Worm (Caenorhabditis elegans) whole organism, young adult: ENCODE results near the gene asps-1.

Source experiments
- B0019.2 ChIP-seq: fragments of 200-800 bp; sonication (Bioruptor generic); conservative IDR thresholded peaks from 2 replicates; pipeline ENCODE4 v1.3.6; 2022; ENCODE audit warnings: missing genetic modification reagents, missing genetic modification characterization, missing compliant biosample characterization
- B0035.1 ChIP-seq: sonication (generic microtip); optimal IDR thresholded peaks from 2 replicates; lab custom pipeline; 2016; ENCODE audit warnings: missing genetic modification characterization, mild to moderate bottlenecking, missing compliant biosample characterization, missing genotype, missing genetic modification reagents
- C17E4.6 ChIP-seq: fragments of 200-800 bp; sonication (Bioruptor generic); IDR thresholded peaks from 2 replicates; pipeline ENCODE4 v1.3.6; 2022; ENCODE audit warnings: missing genetic modification reagents, missing genetic modification characterization, missing compliant biosample characterization
- F23B12.7 ChIP-seq: sonication (generic microtip); optimal IDR thresholded peaks from 2 replicates; lab custom pipeline; 2017; ENCODE audit warnings: missing genetic modification characterization, mild to moderate bottlenecking, missing compliant biosample characterization, antibody characterized with exemption, moderate library complexity; ENCODE audit not compliant: insufficient read depth
- F33H1.4 ChIP-seq: fragments of 200-800 bp; sonication (Bioruptor generic); IDR thresholded peaks from 2 replicates; pipeline ENCODE4 v1.3.6; 2022; ENCODE audit warnings: missing genetic modification reagents, missing genetic modification characterization, missing compliant biosample characterization
- F52B5.7 ChIP-seq: sonication (generic microtip); optimal IDR thresholded peaks from 2 replicates; lab custom pipeline; 2016; ENCODE audit warnings: mild to moderate bottlenecking, missing genetic modification characterization, missing compliant biosample characterization
- F55B11.4 ChIP-seq: sonication (generic microtip); optimal IDR thresholded peaks from 2 replicates; lab custom pipeline; 2016; ENCODE audit warnings: missing compliant biosample characterization, missing genetic modification characterization, borderline replicate concordance; ENCODE audit not compliant: insufficient read depth
- F57C9.4 ChIP-seq: sonication (generic microtip); optimal IDR thresholded peaks from 2 replicates; lab custom pipeline; 2017; ENCODE audit warnings: mild to moderate bottlenecking, missing genetic modification characterization, missing compliant biosample characterization
- Y56A3A.18 ChIP-seq: fragments of 200-800 bp; sonication (Bioruptor generic); IDR thresholded peaks from 2 replicates; pipeline ENCODE4 v1.3.6; 2022; ENCODE audit warnings: missing genetic modification reagents, missing genetic modification characterization, missing compliant biosample characterization
- Y67H2A.10 ChIP-seq: fragments of 200-800 bp; sonication (Bioruptor generic); conservative IDR thresholded peaks from 2 replicates; pipeline ENCODE4 v1.3.6; 2022; ENCODE audit warnings: missing genetic modification reagents, missing genetic modification characterization, missing compliant biosample characterization
- akir-1 ChIP-seq: fragments of 200-800 bp; sonication (Bioruptor generic); optimal IDR thresholded peaks from 2 replicates; lab custom pipeline; 2018; ENCODE audit warnings: mild to moderate bottlenecking, missing genetic modification characterization, moderate library complexity, missing compliant biosample characterization
- ama-1 ChIP-seq, 3 experiments: fragments of 150-350 bp in 1 of 3; sonication (generic microtip) in 2 of 3; optimal IDR thresholded peaks; 2 replicates each; lab custom pipeline; 2014 to 2018; ENCODE audit warnings: missing biosample characterization in 2 of 3, missing genetic modification characterization in 2 of 3, missing genetic modification reagents in 2 of 3
- attf-3 ChIP-seq: fragments of 200-800 bp; sonication (Bioruptor generic); conservative IDR thresholded peaks from 2 replicates; pipeline ENCODE4 v1.3.6; 2022; ENCODE audit warnings: missing genetic modification reagents, missing genetic modification characterization, missing compliant biosample characterization
- bed-2 ChIP-seq: fragments of 200-800 bp; sonication (Bioruptor generic); IDR thresholded peaks from 2 replicates; pipeline ENCODE4 v1.3.6; 2022; ENCODE audit warnings: missing genetic modification reagents, missing genetic modification characterization, missing compliant biosample characterization
- cebp-1 ChIP-seq, 2 experiments: fragments of 200-800 bp in 1 of 2; sonication (Bioruptor generic) in 1 of 2; sonication (generic microtip) in 1 of 2; IDR thresholded peaks in 1 of 2; optimal IDR thresholded peaks in 1 of 2; 2 replicates each; pipeline versions ENCODE4 v1.3.6 to Lab custom; 2017 to 2022; ENCODE audit warnings: missing compliant biosample characterization in 2 of 2, missing genetic modification characterization in 2 of 2, mild to moderate bottlenecking in 1 of 2, missing genetic modification reagents in 1 of 2, moderate library complexity in 1 of 2
- ceh-27 ChIP-seq: fragments of 200-800 bp; sonication (Bioruptor generic); optimal IDR thresholded peaks from 2 replicates; lab custom pipeline; 2018; ENCODE audit warnings: mild to moderate bottlenecking, missing genetic modification characterization, moderate library complexity, missing compliant biosample characterization
- ceh-40 ChIP-seq: fragments of 200-800 bp; sonication (Bioruptor generic); IDR thresholded peaks from 2 replicates; pipeline ENCODE4 v1.3.6; 2022; ENCODE audit warnings: missing genetic modification characterization, missing compliant biosample characterization
- ceh-58 ChIP-seq: fragments of 200-800 bp; sonication (Bioruptor generic); IDR thresholded peaks from 2 replicates; pipeline ENCODE4 v1.3.6; 2022; ENCODE audit warnings: missing genetic modification characterization, missing compliant biosample characterization
- die-1 ChIP-seq: sonication (generic microtip); optimal IDR thresholded peaks from 2 replicates; lab custom pipeline; 2016; ENCODE audit warnings: missing genotype, mild to moderate bottlenecking, missing genetic modification characterization, missing compliant biosample characterization
- dox-1 ChIP-seq: fragments of 200-800 bp; sonication (Bioruptor generic); IDR thresholded peaks from 2 replicates; pipeline ENCODE4 v1.3.6; 2022; ENCODE audit warnings: missing genetic modification reagents, missing genetic modification characterization, missing compliant biosample characterization
- dpff-1 ChIP-seq: sonication (generic microtip); optimal IDR thresholded peaks from 2 replicates; lab custom pipeline; 2017; ENCODE audit warnings: mild to moderate bottlenecking, missing genetic modification characterization, missing compliant biosample characterization
- dpl-1 ChIP-seq: fragments of 150-350 bp; optimal IDR thresholded peaks from 2 replicates; lab custom pipeline; 2014; ENCODE audit warnings: missing biosample characterization, missing genetic modification reagents, missing genetic modification characterization
- ets-4 ChIP-seq: fragments of 200-800 bp; sonication (Bioruptor generic); optimal IDR thresholded peaks from 2 replicates; lab custom pipeline; 2018; ENCODE audit warnings: mild to moderate bottlenecking, missing genetic modification characterization, missing compliant biosample characterization
- hmg-1.2 ChIP-seq: fragments of 200-800 bp; sonication (Bioruptor generic); IDR thresholded peaks from 2 replicates; pipeline ENCODE4 v1.3.6; 2022; ENCODE audit warnings: missing genetic modification reagents, missing genetic modification characterization, missing compliant biosample characterization
- lag-1 ChIP-seq: fragments of 200-800 bp; sonication (Bioruptor generic); IDR thresholded peaks from 2 replicates; pipeline ENCODE4 v1.3.6; 2022; ENCODE audit warnings: missing genetic modification reagents, missing genetic modification characterization, missing compliant biosample characterization
- lin-40 ChIP-seq: sonication (generic microtip); optimal IDR thresholded peaks from 2 replicates; lab custom pipeline; 2016; ENCODE audit warnings: missing genetic modification characterization, mild to moderate bottlenecking, missing compliant biosample characterization, missing genotype, missing genetic modification reagents
- lsl-1 ChIP-seq: fragments of 200-800 bp; sonication (Bioruptor generic); optimal IDR thresholded peaks from 2 replicates; lab custom pipeline; 2018; ENCODE audit warnings: mild to moderate bottlenecking, missing genetic modification characterization, moderate library complexity, missing compliant biosample characterization
- madf-3 ChIP-seq: fragments of 200-800 bp; sonication (Bioruptor generic); IDR thresholded peaks from 2 replicates; pipeline ENCODE4 v1.3.6; 2022; ENCODE audit warnings: missing genetic modification reagents, missing genetic modification characterization, missing compliant biosample characterization
- mes-4 ChIP-seq: sonication (generic microtip); optimal IDR thresholded peaks from 2 replicates; lab custom pipeline; 2016; ENCODE audit warnings: missing genotype, missing genetic modification characterization, missing compliant biosample characterization
- nfyb-1 ChIP-seq: fragments of 200-800 bp; sonication (Bioruptor generic); IDR thresholded peaks from 2 replicates; pipeline ENCODE4 v1.3.6; 2022; ENCODE audit warnings: missing genetic modification reagents, missing genetic modification characterization, missing compliant biosample characterization
- nhr-179 ChIP-seq: sonication (generic microtip); optimal IDR thresholded peaks from 2 replicates; lab custom pipeline; 2016; ENCODE audit warnings: mild to moderate bottlenecking, missing genetic modification characterization, missing compliant biosample characterization
- nhr-80 ChIP-seq: sonication (generic microtip); optimal IDR thresholded peaks from 2 replicates; lab custom pipeline; 2016; ENCODE audit warnings: missing genetic modification characterization, missing compliant biosample characterization
- pbrm-1 ChIP-seq: fragments of 200-800 bp; sonication (Bioruptor generic); IDR thresholded peaks from 2 replicates; pipeline ENCODE4 v1.3.6; 2022; ENCODE audit warnings: missing genetic modification reagents, missing genetic modification characterization, missing compliant biosample characterization
- repo-1 ChIP-seq: sonication (generic microtip); optimal IDR thresholded peaks from 2 replicates; lab custom pipeline; 2017; ENCODE audit warnings: mild to moderate bottlenecking, missing genetic modification characterization, missing compliant biosample characterization
- rpc-1 ChIP-seq, 2 experiments: fragments of 150-350 bp in 1 of 2; sonication (generic microtip) in 1 of 2; optimal IDR thresholded peaks; 2 replicates each; lab custom pipeline; 2014 to 2018; ENCODE audit warnings: missing biosample characterization in 1 of 2, missing genetic modification characterization in 1 of 2, missing genetic modification reagents in 1 of 2, missing genotype in 1 of 2
- sea-2 ChIP-seq: fragments of 200-800 bp; sonication (Bioruptor generic); IDR thresholded peaks from 2 replicates; pipeline ENCODE4 v1.3.6; 2022; ENCODE audit warnings: missing genetic modification characterization, missing compliant biosample characterization
- snpc-1.1 ChIP-seq: sonication (generic microtip); optimal IDR thresholded peaks from 2 replicates; lab custom pipeline; 2017; ENCODE audit warnings: missing genetic modification characterization, mild to moderate bottlenecking, missing compliant biosample characterization, antibody characterized with exemption, moderate library complexity, missing genotype, missing genetic modification reagents; ENCODE audit not compliant: insufficient read depth
- snpc-3.4 ChIP-seq: sonication (generic microtip); optimal IDR thresholded peaks from 2 replicates; lab custom pipeline; 2017; ENCODE audit warnings: missing genetic modification characterization, mild to moderate bottlenecking, missing compliant biosample characterization, antibody characterized with exemption, moderate library complexity, missing genotype, missing genetic modification reagents
- sptf-2 ChIP-seq: fragments of 200-800 bp; sonication (Bioruptor generic); optimal IDR thresholded peaks from 2 replicates; lab custom pipeline; 2018; ENCODE audit warnings: mild to moderate bottlenecking, missing genetic modification characterization, missing compliant biosample characterization
- tbp1 ChIP-seq: fragments of 200-800 bp; sonication (Bioruptor generic); optimal IDR thresholded peaks from 2 replicates; lab custom pipeline; 2018; ENCODE audit warnings: mild to moderate bottlenecking, missing genetic modification characterization, missing compliant biosample characterization
- unc-62 ChIP-seq: fragments of 150-350 bp; optimal IDR thresholded peaks from 2 replicates; lab custom pipeline; 2014; ENCODE audit warnings: missing biosample characterization, missing genetic modification reagents, missing genetic modification characterization
- xnd-1 ChIP-seq: sonication (generic microtip); optimal IDR thresholded peaks from 2 replicates; lab custom pipeline; 2016; ENCODE audit warnings: missing genotype, missing genetic modification reagents, missing genetic modification characterization, missing compliant biosample characterization
- ztf-22 ChIP-seq: fragments of 200-800 bp; sonication (Bioruptor generic); optimal IDR thresholded peaks from 2 replicates; lab custom pipeline; 2018; ENCODE audit warnings: mild to moderate bottlenecking, missing genetic modification characterization, moderate library complexity, missing compliant biosample characterization
- ztf-25 ChIP-seq: fragments of 200-800 bp; sonication (Bioruptor generic); IDR thresholded peaks from 2 replicates; pipeline ENCODE4 v1.3.6; 2022; ENCODE audit warnings: missing genetic modification reagents, missing genetic modification characterization, missing compliant biosample characterization
- ztf-26 ChIP-seq: sonication (generic microtip); optimal IDR thresholded peaks from 2 replicates; lab custom pipeline; 2017; ENCODE audit warnings: missing genetic modification characterization, missing compliant biosample characterization
- ztf-28 ChIP-seq: fragments of 200-800 bp; sonication (Bioruptor generic); IDR thresholded peaks from 2 replicates; pipeline ENCODE4 v1.3.6; 2022; ENCODE audit warnings: missing genetic modification reagents, missing genetic modification characterization, missing compliant biosample characterization
- ztf-3 ChIP-seq: fragments of 200-800 bp; sonication (Bioruptor generic); optimal IDR thresholded peaks from 2 replicates; lab custom pipeline; 2018; ENCODE audit warnings: mild to moderate bottlenecking, missing genetic modification characterization, missing compliant biosample characterization

Gene asps-1

DNA sequence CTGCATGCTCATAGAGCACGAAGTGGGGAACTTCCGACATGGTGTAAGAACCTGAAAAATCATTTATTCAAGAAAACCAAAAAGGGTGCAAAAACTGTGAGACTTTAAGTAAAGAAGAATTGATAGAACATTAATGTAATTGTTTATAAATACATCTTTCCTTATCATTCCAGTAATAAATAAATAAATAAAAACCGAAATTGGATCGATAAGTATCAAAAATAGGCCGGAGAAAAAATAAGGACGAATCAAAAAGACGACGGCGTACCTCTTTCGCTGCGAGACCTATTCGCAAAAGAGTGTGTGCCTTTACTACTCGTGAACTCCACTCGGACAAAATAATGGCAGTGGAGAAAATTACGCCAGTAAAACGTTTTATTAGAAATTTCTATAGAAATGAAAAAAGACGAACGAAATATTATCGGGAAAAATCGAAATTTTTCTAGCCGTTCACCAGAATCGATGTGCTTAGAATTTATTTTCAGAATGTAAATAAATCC, 35.8 kb upstream of the asps-1 start, which contains the start of gene nol-56 (continued):
- TF ChIP-seq Y67H2A.10 (GFP tag; lab: Robert Waterston, UW), result no peak
- no peak for TF ChIP-seq ceh-40 (GFP tag; lab: Robert Waterston, UW)
- TF ChIP-seq F57C9.4 (tag; lab: Kevin White, UChicago), result no peak
- TF ChIP-seq attf-3 (GFP tag; lab: Robert Waterston, UW), result peak; percentile 32; the same call in 1 of the 2 replicates
- TF ChIP-seq unc-62 (GFP tag; lab: Kevin White, UChicago), result no peak
- no peak for TF ChIP-seq ztf-3 (GFP tag; lab: Kevin White, UChicago)
- TF ChIP-seq lin-40, result peak; percentile 71
- TF ChIP-seq F23B12.7 (tag; lab: Kevin White, UChicago), result no peak
- TF ChIP-seq repo-1 (tag; lab: Kevin White, UChicago), result no peak
- TF ChIP-seq ets-4 (GFP tag; lab: Kevin White, UChicago), result no peak
- no peak for TF ChIP-seq F55B11.4 (tag; lab: Kevin White, UChicago)
- TF ChIP-seq ceh-58 (GFP tag; lab: Robert Waterston, UW), result no peak
- TF ChIP-seq mes-4 (tag; lab: Kevin White, UChicago), result no peak
- TF ChIP-seq ztf-22 (GFP tag; lab: Kevin White, UChicago), result no peak
- no peak for TF ChIP-seq F52B5.7 (tag; lab: Kevin White, UChicago)
- 0 out of 2 replicates have a peak, but pooled peaks have one; percentile 62 for TF ChIP-seq nfyb-1 (GFP tag; lab: Robert Waterston, UW)
- TF ChIP-seq sptf-2 (GFP tag; lab: Kevin White, UChicago), result no peak
- TF ChIP-seq akir-1 (GFP tag; lab: Kevin White, UChicago), result no peak
- TF ChIP-seq dpl-1 (GFP tag; lab: Kevin White, UChicago), result peak; percentile 60
- TF ChIP-seq ztf-28 (GFP tag; lab: Robert Waterston, UW), result no peak
- peak; percentile 39; the same call in 1 of the 2 replicates for TF ChIP-seq pbrm-1 (GFP tag; lab: Robert Waterston, UW)
- TF ChIP-seq madf-3, result peak; percentile 79
- peak; percentile 53 for TF ChIP-seq lsl-1 (GFP tag; lab: Kevin White, UChicago)
- TF ChIP-seq cebp-1 (GFP tag; IDR thresholded peaks at IDR 0.05; lab: Robert Waterston, UW), result no peak
- peak; percentile 53 for TF ChIP-seq cebp-1 (tag; optimal IDR thresholded peaks at IDR 0.05; lab: Kevin White, UChicago)
- TF ChIP-seq ztf-26 (tag; lab: Kevin White, UChicago), result no peak
- peak; percentile 47 for TF ChIP-seq tbp1 (GFP tag; lab: Kevin White, UChicago)
- no peak for TF ChIP-seq rpc-1 (optimal IDR thresholded peaks at IDR 0.05; lab: Kevin White, UChicago)
- no peak for TF ChIP-seq rpc-1 (tag; optimal IDR thresholded peaks at IDR 0.05; lab: Kevin White, UChicago)
- TF ChIP-seq nhr-80 (tag; lab: Kevin White, UChicago), result peak; percentile 16
- TF ChIP-seq ztf-25 (GFP tag; lab: Robert Waterston, UW), result no peak
- no peak for TF ChIP-seq ama-1 (optimal IDR thresholded peaks at IDR 0.05; lab: Kevin White, UChicago)
- TF ChIP-seq ama-1 (GFP tag; optimal IDR thresholded peaks at IDR 0.05; lab: Kevin White, UChicago), result no peak
- no peak for TF ChIP-seq xnd-1 (tag; lab: Kevin White, UChicago)
- TF ChIP-seq B0019.2 (GFP tag; lab: Robert Waterston, UW), result no peak
- TF ChIP-seq nhr-179 (tag; lab: Kevin White, UChicago), result no peak
- no peak for TF ChIP-seq sea-2 (GFP tag; lab: Robert Waterston, UW)
- no peak for TF ChIP-seq B0035.1 (tag; lab: Kevin White, UChicago)
- peak; percentile 74 for TF ChIP-seq dox-1 (GFP tag; lab: Robert Waterston, UW)
- no peak for TF ChIP-seq dpff-1 (tag; lab: Kevin White, UChicago)
- no peak for TF ChIP-seq Y56A3A.18 (GFP tag; lab: Robert Waterston, UW)
- peak; percentile 65 for TF ChIP-seq ceh-27 (GFP tag; lab: Kevin White, UChicago)
- TF ChIP-seq die-1 (tag; lab: Kevin White, UChicago), result no peak
- TF ChIP-seq bed-2 (GFP tag; lab: Robert Waterston, UW), result peak; percentile 14; the same call in 1 of the 2 replicates
- peak; percentile 95 for TF ChIP-seq F33H1.4 (GFP tag; lab: Robert Waterston, UW)
- TF ChIP-seq C17E4.6 (GFP tag; lab: Robert Waterston, UW), result no peak
- no peak for TF ChIP-seq snpc-1.1 (tag; lab: Kevin White, UChicago)
- no peak for TF ChIP-seq lag-1 (GFP tag; lab: Robert Waterston, UW)
- no peak for TF ChIP-seq snpc-3.4 (tag; lab: Kevin White, UChicago)
- TF ChIP-seq hmg-1.2 (GFP tag; lab: Robert Waterston, UW), result 0 out of 2 replicates have a peak, but pooled peaks have one; percentile 10
